Worm (Caenorhabditis elegans) whole organism, midembryonic: Measurements from ENCODE around the gene rsp-4.

ENCODE experiments used
- T22C8.4 ChIP-seq: fragments of 200-800 bp; sonication (Bioruptor generic); IDR thresholded peaks from 2 replicates; pipeline ENCODE4 v1.3.6; 2022; ENCODE audit warnings: missing genetic modification characterization, missing compliant biosample characterization
- cog-1 ChIP-seq: sonication (generic microtip); optimal IDR thresholded peaks from 2 replicates; lab custom pipeline; 2016; ENCODE audit warnings: missing genetic modification characterization, missing compliant biosample characterization
- flt-1 ChIP-seq: fragments of 200-800 bp; sonication (Bioruptor generic); IDR thresholded peaks from 2 replicates; pipeline ENCODE4 v1.3.6; 2022; ENCODE audit warnings: missing genetic modification characterization, missing compliant biosample characterization
- klf-2 ChIP-seq: fragments of 200-800 bp; sonication (Bioruptor generic); conservative IDR thresholded peaks from 2 replicates; pipeline ENCODE4 v1.3.6; 2022; ENCODE audit warnings: missing genetic modification reagents, missing genetic modification characterization, missing compliant biosample characterization
- med-1 ChIP-seq: sonication (generic microtip); optimal IDR thresholded peaks from 2 replicates; lab custom pipeline; 2017; ENCODE audit warnings: missing genetic modification characterization, mild to moderate bottlenecking, missing compliant biosample characterization, antibody characterized with exemption, missing genetic modification reagents; ENCODE audit not compliant: insufficient read depth
- ref-1 ChIP-seq: fragments of 200-800 bp; sonication (Bioruptor generic); conservative IDR thresholded peaks from 2 replicates; pipeline ENCODE4 v1.3.6; 2022; ENCODE audit warnings: missing genetic modification reagents, missing genetic modification characterization, missing compliant biosample characterization
- tab-1 ChIP-seq: fragments of 200-800 bp; sonication (Bioruptor generic); IDR thresholded peaks from 2 replicates; pipeline ENCODE4 v1.3.6; 2022; ENCODE audit warnings: missing genetic modification characterization, missing compliant biosample characterization
- ztf-23 ChIP-seq: fragments of 200-800 bp; sonication (Bioruptor generic); IDR thresholded peaks from 2 replicates; pipeline ENCODE4 v1.3.6; 2022; ENCODE audit warnings: missing genetic modification reagents, missing genetic modification characterization, missing compliant biosample characterization
- ztf-29 ChIP-seq: fragments of 200-800 bp; sonication (Bioruptor generic); IDR thresholded peaks from 2 replicates; pipeline ENCODE4 v1.3.6; 2022; ENCODE audit warnings: missing genetic modification reagents, missing genetic modification characterization, missing compliant biosample characterization

Gene rsp-4

ce11 chrII:5398779-5399178 is 10.1 kb upstream of the rsp-4 start, which contains the start of gene fbxl-3:
TSS of gene fbxl-3 (minus strand) at chrII:5398902.
- TF ChIP-seq ztf-23 (GFP tag; lab: Robert Waterston, UW) = no peak
- no peak for TF ChIP-seq med-1 (GFP tag; lab: Kevin White, UChicago)
- no peak for TF ChIP-seq cog-1 (tag; lab: Kevin White, UChicago)
- TF ChIP-seq flt-1 (GFP tag; lab: Robert Waterston, UW) = no peak
- no peak for TF ChIP-seq T22C8.4 (GFP tag; lab: Robert Waterston, UW)
- TF ChIP-seq ztf-29 (GFP tag; lab: Robert Waterston, UW) = no peak

- TF ChIP-seq klf-2 = no peak
- TF ChIP-seq tab-1 = no peak
- no peak for TF ChIP-seq T22C8.4 (GFP tag; lab: Robert Waterston, UW)
- no peak for TF ChIP-seq cog-1 (tag; lab: Kevin White, UChicago)
Observed at ce11 chrII:5395594-5395993, 7.0 kb upstream of the rsp-4 start, which contains the start of gene pink-1. TSS of gene pink-1 (minus strand) at chrII:5395694.

DNA sequence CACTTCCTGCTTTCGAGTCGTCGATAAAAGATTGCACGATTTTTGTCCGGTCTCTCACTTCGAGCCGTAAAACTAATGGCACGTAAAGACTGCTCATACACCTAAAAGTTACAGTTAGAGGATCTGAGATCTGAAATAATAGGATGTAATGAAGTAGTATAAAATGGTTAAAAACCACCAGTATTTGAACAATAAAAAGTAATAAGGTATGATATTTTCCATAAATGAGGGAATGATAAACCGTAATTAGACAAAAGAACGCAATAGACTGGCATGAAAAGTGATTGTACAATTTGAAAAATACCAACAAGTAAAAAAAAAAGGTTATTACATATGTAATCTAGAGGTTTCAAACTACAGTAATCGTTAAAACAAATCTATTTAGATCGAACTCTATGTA is 4.5 kb upstream of the rsp-4 start, which contains the start of gene brap-2:
Gene brap-2 (minus strand): TSS at position 101 of the 400 bp plus-strand sequence.
- no peak for TF ChIP-seq flt-1 (GFP tag; lab: Robert Waterston, UW)
- TF ChIP-seq klf-2 = no peak
- no peak for TF ChIP-seq ref-1 (GFP tag; lab: Robert Waterston, UW)
- no peak for TF ChIP-seq T22C8.4 (GFP tag; lab: Robert Waterston, UW)
- TF ChIP-seq med-1 (GFP tag; lab: Kevin White, UChicago) = no peak
- no peak for TF ChIP-seq ztf-29 (GFP tag; lab: Robert Waterston, UW)
- TF ChIP-seq cog-1 (tag; lab: Kevin White, UChicago) = no peak
- TF ChIP-seq ztf-23 (GFP tag; lab: Robert Waterston, UW) = no peak
- TF ChIP-seq tab-1 = no peak

- no peak for TF ChIP-seq cog-1 (tag; lab: Kevin White, UChicago)
- TF ChIP-seq ztf-29 (GFP tag; lab: Robert Waterston, UW) = no peak
- no peak for TF ChIP-seq ztf-23 (GFP tag; lab: Robert Waterston, UW)
- no peak for TF ChIP-seq T22C8.4 (GFP tag; lab: Robert Waterston, UW)
- no peak for TF ChIP-seq flt-1 (GFP tag; lab: Robert Waterston, UW)
- TF ChIP-seq klf-2 = no peak
- no peak for TF ChIP-seq tab-1
- TF ChIP-seq ref-1 (GFP tag; lab: Robert Waterston, UW) = no peak
- no peak for TF ChIP-seq med-1 (GFP tag; lab: Kevin White, UChicago)
Observed at ce11 chrII:5391447-5391846, 2.8 kb upstream of the rsp-4 start.

DNA sequence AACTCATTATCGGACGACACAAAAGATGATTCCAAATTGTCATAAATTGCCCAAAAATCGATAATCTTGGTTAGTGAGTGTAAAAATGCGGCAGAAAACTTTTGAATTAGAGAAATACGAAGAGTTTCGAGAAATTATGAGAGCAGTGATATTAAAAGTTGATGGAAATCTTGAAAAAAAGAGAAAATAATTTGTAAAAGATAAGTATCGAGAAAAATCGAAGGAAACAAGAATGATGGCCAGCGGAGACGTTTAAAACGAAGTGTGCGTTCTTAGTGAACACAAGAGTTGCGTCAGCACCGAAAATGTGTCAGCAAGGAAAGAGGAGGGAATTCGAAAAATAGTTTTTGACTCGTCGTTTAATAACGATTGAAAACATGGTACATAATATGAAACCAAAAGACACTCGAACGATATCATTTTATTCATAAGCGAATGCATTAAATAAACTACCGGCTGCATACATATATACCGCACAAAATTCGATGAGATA is 1.2 kb upstream of the rsp-4 start, which contains the start of gene ndx-6:
Gene ndx-6 (minus strand): TSS at position 51 of the 493 bp plus-strand sequence.
- TF ChIP-seq tab-1 (0 out of 2 replicates have a peak, but pooled peaks have one; percentile 39), ztf-23 (GFP tag; lab: Robert Waterston, UW) (peak; percentile 73), klf-2 (no peak), ref-1 (GFP tag; lab: Robert Waterston, UW) (no peak), flt-1 (GFP tag; lab: Robert Waterston, UW) (peak; percentile 83), cog-1 (tag; lab: Kevin White, UChicago) (peak; percentile 46), T22C8.4 (GFP tag; lab: Robert Waterston, UW) (0 out of 2 replicates have a peak, but pooled peaks have one; percentile 10)

- TF ChIP-seq cog-1 (tag; lab: Kevin White, UChicago) (no peak), flt-1 (GFP tag; lab: Robert Waterston, UW) (no peak), klf-2 (no peak), ztf-23 (GFP tag; lab: Robert Waterston, UW) (no peak), ztf-29 (GFP tag; lab: Robert Waterston, UW) (no peak), tab-1 (no peak), T22C8.4 (GFP tag; lab: Robert Waterston, UW) (no peak), ref-1 (GFP tag; lab: Robert Waterston, UW) (no peak)
Observed at ce11 chrII:5387217-5387616, 1.4 kb downstream of the rsp-4 start, which contains the start of gene ccpp-6. TSS of gene ccpp-6 (minus strand) at chrII:5387317.

DNA sequence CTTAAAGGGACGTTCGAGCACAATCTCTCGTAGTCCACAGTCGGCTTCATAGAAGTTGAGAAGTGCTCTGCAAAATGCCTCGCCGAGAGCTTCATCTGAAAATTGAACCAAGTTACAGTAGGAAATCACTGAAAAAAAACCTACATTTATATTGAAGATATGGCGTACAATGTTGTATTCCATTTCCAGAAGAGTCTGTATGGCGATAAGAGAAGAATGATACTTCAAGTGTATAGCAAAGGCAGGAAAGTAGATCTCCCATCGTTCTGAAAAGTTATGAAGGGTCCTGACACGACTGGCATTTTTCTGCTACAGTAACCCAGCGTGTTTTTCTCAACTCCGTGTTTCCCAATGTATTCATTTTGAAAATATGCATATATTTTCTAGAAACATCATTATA is 4.4 kb downstream of the rsp-4 start:
- TF ChIP-seq ztf-29 (GFP tag; lab: Robert Waterston, UW) (no peak), ref-1 (GFP tag; lab: Robert Waterston, UW) (no peak), flt-1 (GFP tag; lab: Robert Waterston, UW) (no peak), T22C8.4 (GFP tag; lab: Robert Waterston, UW) (no peak), klf-2 (no peak), cog-1 (tag; lab: Kevin White, UChicago) (no peak), ztf-23 (GFP tag; lab: Robert Waterston, UW) (no peak), tab-1 (no peak), med-1 (GFP tag; lab: Kevin White, UChicago) (no peak)

DNA sequence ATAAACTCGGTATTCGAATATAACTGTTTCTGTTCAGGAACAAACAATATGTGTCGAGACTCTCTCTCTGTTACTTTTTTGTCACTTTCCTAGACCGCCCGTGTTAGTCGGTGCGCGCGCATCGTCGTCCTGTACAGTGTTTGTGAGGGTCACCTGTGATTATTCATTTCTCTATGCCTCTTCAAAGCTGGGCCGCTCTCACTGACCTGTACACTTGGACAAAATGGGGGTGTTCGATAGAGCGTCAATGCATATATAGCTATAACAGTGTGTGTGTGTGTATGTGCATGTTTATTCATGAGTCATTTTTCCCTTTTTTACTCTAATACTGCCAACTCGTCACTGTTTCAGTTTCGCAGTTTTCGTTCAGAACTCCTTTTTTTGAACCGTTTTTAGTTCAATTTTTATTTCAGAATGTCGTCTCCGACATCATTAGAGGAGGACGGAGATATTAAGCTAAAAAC is 9.0 kb downstream of the rsp-4 start, which contains the start of gene pkc-3:
Gene pkc-3 (plus strand): TSS at position 414 of the 464 bp plus-strand sequence.
- TF ChIP-seq flt-1 (GFP tag; lab: Robert Waterston, UW) = peak; percentile 64; the same call in 1 of the 2 replicates
- TF ChIP-seq klf-2 = no peak

ce11 chrII:5378239-5378521 is 10.5 kb downstream of the rsp-4 start:
- TF ChIP-seq ref-1 (GFP tag; lab: Robert Waterston, UW) = no peak
- no peak for TF ChIP-seq tab-1
- no peak for TF ChIP-seq cog-1 (tag; lab: Kevin White, UChicago)
- no peak for TF ChIP-seq flt-1 (GFP tag; lab: Robert Waterston, UW)
- TF ChIP-seq med-1 (GFP tag; lab: Kevin White, UChicago) = no peak
- no peak for TF ChIP-seq ztf-23 (GFP tag; lab: Robert Waterston, UW)
- no peak for TF ChIP-seq klf-2
- TF ChIP-seq ztf-29 (GFP tag; lab: Robert Waterston, UW) = no peak
- no peak for TF ChIP-seq T22C8.4 (GFP tag; lab: Robert Waterston, UW)
